Worm (Caenorhabditis elegans) whole organism, young adult: ENCODE measurements around the gene F26F4.12.

Experiments
- B0019.2 ChIP-seq: fragments of 200-800 bp; sonication (Bioruptor generic); conservative IDR thresholded peaks from 2 replicates; pipeline ENCODE4 v1.3.6; 2022; ENCODE audit warnings: missing genetic modification reagents, missing genetic modification characterization, missing compliant biosample characterization
- B0336.3 ChIP-seq: fragments of 200-800 bp; sonication (Bioruptor generic); IDR thresholded peaks from 2 replicates; pipeline ENCODE4 v1.3.6; 2022; ENCODE audit warnings: missing genetic modification characterization, missing compliant biosample characterization
- C06A6.2 ChIP-seq: fragments of 200-800 bp; sonication (Bioruptor generic); conservative IDR thresholded peaks from 2 replicates; pipeline ENCODE4 v1.3.6; 2022; ENCODE audit warnings: missing genetic modification characterization, missing compliant biosample characterization
- D2030.7 ChIP-seq: fragments of 200-800 bp; sonication (Bioruptor generic); IDR thresholded peaks from 2 replicates; pipeline ENCODE4 v1.3.6; 2022; ENCODE audit warnings: missing genetic modification reagents, missing genetic modification characterization, missing compliant biosample characterization
- F33H1.4 ChIP-seq: fragments of 200-800 bp; sonication (Bioruptor generic); IDR thresholded peaks from 2 replicates; pipeline ENCODE4 v1.3.6; 2022; ENCODE audit warnings: missing genetic modification reagents, missing genetic modification characterization, missing compliant biosample characterization
- F39B2.1 ChIP-seq: fragments of 200-800 bp; sonication (Bioruptor generic); IDR thresholded peaks from 2 replicates; pipeline ENCODE4 v1.3.6; 2022; ENCODE audit warnings: missing genetic modification reagents, missing genetic modification characterization, missing compliant biosample characterization
- F52B5.7 ChIP-seq: sonication (generic microtip); optimal IDR thresholded peaks from 2 replicates; lab custom pipeline; 2016; ENCODE audit warnings: mild to moderate bottlenecking, missing genetic modification characterization, missing compliant biosample characterization
- F55B11.4 ChIP-seq: sonication (generic microtip); optimal IDR thresholded peaks from 2 replicates; lab custom pipeline; 2016; ENCODE audit warnings: missing compliant biosample characterization, missing genetic modification characterization, borderline replicate concordance; ENCODE audit not compliant: insufficient read depth
- F57A8.1 ChIP-seq: fragments of 200-800 bp; sonication (Bioruptor generic); optimal IDR thresholded peaks from 2 replicates; lab custom pipeline; 2018; ENCODE audit warnings: mild to moderate bottlenecking, missing genetic modification characterization, moderate library complexity, missing compliant biosample characterization
- F57C9.4 ChIP-seq: sonication (generic microtip); optimal IDR thresholded peaks from 2 replicates; lab custom pipeline; 2017; ENCODE audit warnings: mild to moderate bottlenecking, missing genetic modification characterization, missing compliant biosample characterization
- K12H6.12 ChIP-seq: fragments of 200-800 bp; sonication (Bioruptor generic); optimal IDR thresholded peaks from 2 replicates; lab custom pipeline; 2018; ENCODE audit warnings: mild to moderate bottlenecking, missing genetic modification characterization, missing compliant biosample characterization
- T26A5.8 ChIP-seq: sonication (generic microtip); optimal IDR thresholded peaks from 2 replicates; lab custom pipeline; 2016; ENCODE audit warnings: missing genetic modification characterization, missing compliant biosample characterization
- Y53G8AR.9 ChIP-seq: fragments of 200-800 bp; sonication (Bioruptor generic); conservative IDR thresholded peaks from 2 replicates; pipeline ENCODE4 v1.3.6; 2022; ENCODE audit warnings: missing genetic modification reagents, missing genetic modification characterization, missing compliant biosample characterization
- Y67H2A.10 ChIP-seq: fragments of 200-800 bp; sonication (Bioruptor generic); conservative IDR thresholded peaks from 2 replicates; pipeline ENCODE4 v1.3.6; 2022; ENCODE audit warnings: missing genetic modification reagents, missing genetic modification characterization, missing compliant biosample characterization
- Y79H2A.3 ChIP-seq: fragments of 200-800 bp; sonication (Bioruptor generic); conservative IDR thresholded peaks from 2 replicates; pipeline ENCODE4 v1.3.6; 2022; ENCODE audit warnings: missing genetic modification reagents, missing genetic modification characterization, missing compliant biosample characterization
- akir-1 ChIP-seq: fragments of 200-800 bp; sonication (Bioruptor generic); optimal IDR thresholded peaks from 2 replicates; lab custom pipeline; 2018; ENCODE audit warnings: mild to moderate bottlenecking, missing genetic modification characterization, moderate library complexity, missing compliant biosample characterization
- athp-1 ChIP-seq: sonication (generic microtip); optimal IDR thresholded peaks from 2 replicates; lab custom pipeline; 2017; ENCODE audit warnings: mild to moderate bottlenecking, missing genetic modification characterization, missing compliant biosample characterization
- attf-6 ChIP-seq: fragments of 200-800 bp; sonication (Bioruptor generic); IDR thresholded peaks from 2 replicates; pipeline ENCODE4 v1.3.6; 2022; ENCODE audit warnings: missing genetic modification reagents, missing genetic modification characterization, missing compliant biosample characterization
- ceh-100 ChIP-seq: fragments of 200-800 bp; sonication (Bioruptor generic); IDR thresholded peaks from 2 replicates; pipeline ENCODE4 v1.3.6; 2022; ENCODE audit warnings: missing genetic modification reagents, missing genetic modification characterization, missing compliant biosample characterization
- ceh-40 ChIP-seq: fragments of 200-800 bp; sonication (Bioruptor generic); IDR thresholded peaks from 2 replicates; pipeline ENCODE4 v1.3.6; 2022; ENCODE audit warnings: missing genetic modification characterization, missing compliant biosample characterization
- ceh-91 ChIP-seq: fragments of 200-800 bp; sonication (Bioruptor generic); IDR thresholded peaks from 2 replicates; pipeline ENCODE4 v1.3.6; 2022; ENCODE audit warnings: missing genetic modification reagents, missing genetic modification characterization, missing compliant biosample characterization
- chd-7 ChIP-seq: sonication (generic microtip); optimal IDR thresholded peaks from 2 replicates; lab custom pipeline; 2016; ENCODE audit warnings: mild to moderate bottlenecking, missing genetic modification characterization, moderate library complexity, missing compliant biosample characterization
- die-1 ChIP-seq: sonication (generic microtip); optimal IDR thresholded peaks from 2 replicates; lab custom pipeline; 2016; ENCODE audit warnings: missing genotype, mild to moderate bottlenecking, missing genetic modification characterization, missing compliant biosample characterization
- efl-1 ChIP-seq: fragments of 150-350 bp; optimal IDR thresholded peaks from 2 replicates; lab custom pipeline; 2014; ENCODE audit warnings: missing biosample characterization, missing genetic modification reagents, missing genetic modification characterization
- hsf-1 ChIP-seq: fragments of 200-800 bp; sonication (Bioruptor generic); IDR thresholded peaks from 2 replicates; pipeline ENCODE4 v1.3.6; 2022; ENCODE audit warnings: missing genetic modification reagents, missing genetic modification characterization, missing compliant biosample characterization
- let-526 ChIP-seq: fragments of 200-800 bp; sonication (Bioruptor generic); IDR thresholded peaks from 2 replicates; pipeline ENCODE4 v1.3.6; 2022; ENCODE audit warnings: missing genetic modification reagents, missing genetic modification characterization, missing compliant biosample characterization
- lin-35 ChIP-seq, 3 experiments: fragments of 150-350 bp in 2 of 3; sonication (generic microtip) in 1 of 3; optimal IDR thresholded peaks; 2 replicates each; lab custom pipeline; 2014 to 2018; ENCODE audit warnings: missing biosample characterization in 3 of 3, missing genetic modification characterization in 3 of 3, missing genetic modification reagents in 3 of 3
- lin-54 ChIP-seq: fragments of 200-800 bp; sonication (Bioruptor generic); optimal IDR thresholded peaks from 2 replicates; lab custom pipeline; 2018; ENCODE audit warnings: mild to moderate bottlenecking, missing genetic modification characterization, missing compliant biosample characterization
- lsl-1 ChIP-seq: fragments of 200-800 bp; sonication (Bioruptor generic); optimal IDR thresholded peaks from 2 replicates; lab custom pipeline; 2018; ENCODE audit warnings: mild to moderate bottlenecking, missing genetic modification characterization, moderate library complexity, missing compliant biosample characterization
- lsy-27 ChIP-seq: sonication (generic microtip); optimal IDR thresholded peaks from 2 replicates; lab custom pipeline; 2017; ENCODE audit warnings: missing genetic modification characterization, mild to moderate bottlenecking, missing compliant biosample characterization, antibody characterized with exemption, missing genotype, borderline replicate concordance; ENCODE audit not compliant: insufficient read depth
- madf-3 ChIP-seq: fragments of 200-800 bp; sonication (Bioruptor generic); IDR thresholded peaks from 2 replicates; pipeline ENCODE4 v1.3.6; 2022; ENCODE audit warnings: missing genetic modification reagents, missing genetic modification characterization, missing compliant biosample characterization
- madf-6 ChIP-seq: fragments of 200-800 bp; sonication (Bioruptor generic); IDR thresholded peaks from 2 replicates; pipeline ENCODE4 v1.3.6; 2022; ENCODE audit warnings: missing genetic modification reagents, missing genetic modification characterization, missing compliant biosample characterization
- madf-8 ChIP-seq: fragments of 200-800 bp; sonication (Bioruptor generic); conservative IDR thresholded peaks from 2 replicates; pipeline ENCODE4 v1.3.6; 2022; ENCODE audit warnings: missing genetic modification reagents, missing genetic modification characterization, missing compliant biosample characterization
- mes-4 ChIP-seq: sonication (generic microtip); optimal IDR thresholded peaks from 2 replicates; lab custom pipeline; 2016; ENCODE audit warnings: missing genotype, missing genetic modification characterization, missing compliant biosample characterization
- nhr-120 ChIP-seq: fragments of 200-800 bp; sonication (Bioruptor generic); IDR thresholded peaks from 2 replicates; pipeline ENCODE4 v1.3.6; 2022; ENCODE audit warnings: missing genetic modification characterization, missing compliant biosample characterization
- nhr-27 ChIP-seq: fragments of 200-800 bp; sonication (Bioruptor generic); optimal IDR thresholded peaks from 2 replicates; lab custom pipeline; 2018; ENCODE audit warnings: mild to moderate bottlenecking, missing genetic modification characterization, moderate library complexity, missing compliant biosample characterization
- nhr-90 ChIP-seq: sonication (generic microtip); optimal IDR thresholded peaks from 2 replicates; lab custom pipeline; 2016; ENCODE audit warnings: missing genotype, mild to moderate bottlenecking, missing genetic modification characterization, missing compliant biosample characterization
- pha-4 ChIP-seq: fragments of 150-350 bp; sonication (generic microtip); optimal IDR thresholded peaks from 2 replicates; lab custom pipeline; 2014; ENCODE audit warnings: missing biosample characterization, missing genetic modification reagents, missing genetic modification characterization
- rcor-1 ChIP-seq: fragments of 200-800 bp; sonication (Bioruptor generic); IDR thresholded peaks from 2 replicates; pipeline ENCODE4 v1.3.6; 2022; ENCODE audit warnings: missing genetic modification reagents, missing genetic modification characterization, missing compliant biosample characterization
- snpc-1.3 ChIP-seq: sonication (generic microtip); optimal IDR thresholded peaks from 2 replicates; lab custom pipeline; 2017; ENCODE audit warnings: missing genetic modification characterization, mild to moderate bottlenecking, missing compliant biosample characterization, antibody characterized with exemption, moderate library complexity, missing genotype, missing genetic modification reagents; ENCODE audit not compliant: insufficient read depth
- snpc-3.4 ChIP-seq: sonication (generic microtip); optimal IDR thresholded peaks from 2 replicates; lab custom pipeline; 2017; ENCODE audit warnings: missing genetic modification characterization, mild to moderate bottlenecking, missing compliant biosample characterization, antibody characterized with exemption, moderate library complexity, missing genotype, missing genetic modification reagents
- snpc-4 ChIP-seq, 5 experiments: fragments of 150-350 bp in 1 of 5; sonication (generic microtip) in 4 of 5; optimal IDR thresholded peaks; 2 replicates each; lab custom pipeline; 2014 to 2018; ENCODE audit warnings: missing genetic modification characterization in 5 of 5, missing biosample characterization in 3 of 5, antibody characterized with exemption in 2 of 5, mild to moderate bottlenecking in 2 of 5, missing compliant biosample characterization in 2 of 5, missing genotype in 2 of 5, moderate library complexity in 2 of 5, missing genetic modification reagents in 1 of 5
- sptf-2 ChIP-seq: fragments of 200-800 bp; sonication (Bioruptor generic); optimal IDR thresholded peaks from 2 replicates; lab custom pipeline; 2018; ENCODE audit warnings: mild to moderate bottlenecking, missing genetic modification characterization, missing compliant biosample characterization
- tbx-9 ChIP-seq: sonication (generic microtip); optimal IDR thresholded peaks from 2 replicates; lab custom pipeline; 2016; ENCODE audit warnings: borderline replicate concordance, missing genetic modification characterization, inconsistent platforms, missing compliant biosample characterization
- unc-130 ChIP-seq: sonication (generic microtip); optimal IDR thresholded peaks from 2 replicates; lab custom pipeline; 2016; ENCODE audit warnings: missing genetic modification reagents, missing genetic modification characterization, missing compliant biosample characterization
- xnd-1 ChIP-seq: sonication (generic microtip); optimal IDR thresholded peaks from 2 replicates; lab custom pipeline; 2016; ENCODE audit warnings: missing genotype, missing genetic modification reagents, missing genetic modification characterization, missing compliant biosample characterization
- ztf-6 ChIP-seq: fragments of 200-800 bp; sonication (Bioruptor generic); IDR thresholded peaks from 2 replicates; pipeline ENCODE4 v1.3.6; 2022; ENCODE audit warnings: missing genetic modification reagents, missing genetic modification characterization, missing compliant biosample characterization

Gene F26F4.12

ce11 chrIII:4900260-4900659, 9.6 kb downstream of the F26F4.12 start, which contains the start of gene tag-340:
Gene tag-340 (plus strand): TSS chrIII:4900508.
- no peak for TF ChIP-seq lin-35 (GFP tag; optimal IDR thresholded peaks at IDR 0.05; lab: Kevin White, UChicago)
- TF ChIP-seq F33H1.4 (GFP tag; lab: Robert Waterston, UW), result peak; percentile 90
- TF ChIP-seq snpc-3.4 (tag; lab: Kevin White, UChicago), result peak; percentile 63
- TF ChIP-seq F52B5.7, result no peak
- no peak for TF ChIP-seq F57A8.1 (GFP tag; lab: Kevin White, UChicago)
- no peak for TF ChIP-seq B0336.3
- TF ChIP-seq rcor-1 (GFP tag; lab: Robert Waterston, UW), result no peak
- TF ChIP-seq Y67H2A.10 (GFP tag; lab: Robert Waterston, UW), result no peak
- peak; percentile 63 for TF ChIP-seq D2030.7 (GFP tag; lab: Robert Waterston, UW)
- peak; percentile 85 for TF ChIP-seq madf-6
- TF ChIP-seq F57C9.4 (tag; lab: Kevin White, UChicago), result no peak
- TF ChIP-seq Y53G8AR.9, result no peak
- no peak for TF ChIP-seq pha-4 (tag; lab: Kevin White, UChicago)
- TF ChIP-seq snpc-1.3 (tag; lab: Kevin White, UChicago), result peak; percentile 58
- TF ChIP-seq ceh-100, result no peak
- TF ChIP-seq nhr-90 (tag; lab: Kevin White, UChicago), result no peak
- no peak for TF ChIP-seq ceh-40 (GFP tag; lab: Robert Waterston, UW)
- peak; percentile 47; the same call in 1 of the 2 replicates for TF ChIP-seq madf-8 (GFP tag; lab: Robert Waterston, UW)
- TF ChIP-seq madf-3 (GFP tag; lab: Robert Waterston, UW), result no peak
- TF ChIP-seq sptf-2 (GFP tag; lab: Kevin White, UChicago), result no peak
- TF ChIP-seq xnd-1, result peak; percentile 51
- no peak for TF ChIP-seq lsy-27
- TF ChIP-seq hsf-1 (GFP tag; lab: Robert Waterston, UW), result no peak
- no peak for TF ChIP-seq Y79H2A.3
- TF ChIP-seq unc-130, result no peak
- no peak for TF ChIP-seq nhr-120 (GFP tag; lab: Robert Waterston, UW)
- TF ChIP-seq lsl-1 (GFP tag; lab: Kevin White, UChicago), result peak; percentile 88
- no peak for TF ChIP-seq K12H6.12 (tag; lab: Kevin White, UChicago)
- TF ChIP-seq efl-1 (GFP tag; lab: Kevin White, UChicago), result peak; percentile 23
- no peak for TF ChIP-seq T26A5.8 (tag; lab: Kevin White, UChicago)

ce11 chrIII:4899728-4900127, 10.1 kb downstream of the F26F4.12 start:
- TF ChIP-seq ztf-6 (GFP tag; lab: Robert Waterston, UW), result peak; percentile 96
- TF ChIP-seq athp-1 (tag; lab: Kevin White, UChicago), result peak; percentile 96
- TF ChIP-seq ceh-91, result peak; percentile 64
- TF ChIP-seq C06A6.2 (GFP tag; lab: Robert Waterston, UW), result peak; percentile 100
- peak; percentile 76 for TF ChIP-seq Y79H2A.3
- peak; percentile 91 for TF ChIP-seq die-1 (tag; lab: Kevin White, UChicago)
- TF ChIP-seq F55B11.4 (tag; lab: Kevin White, UChicago), result no peak
- TF ChIP-seq attf-6 (GFP tag; lab: Robert Waterston, UW), result 0 out of 2 replicates have a peak, but pooled peaks have one; percentile 62
- TF ChIP-seq chd-7, result peak; percentile 100
- peak in 2 of 3 experiments; percentile 68 to 96 for TF ChIP-seq lin-35 (GFP tag; optimal IDR thresholded peaks at IDR 0.05; lab: Kevin White, UChicago)
- TF ChIP-seq F33H1.4 (GFP tag; lab: Robert Waterston, UW), result peak; percentile 78
- no peak for TF ChIP-seq tbx-9
- TF ChIP-seq ceh-100, result peak; percentile 90
- TF ChIP-seq B0019.2 (GFP tag; lab: Robert Waterston, UW), result peak; percentile 71
- TF ChIP-seq F39B2.1, result no peak
- TF ChIP-seq mes-4 (tag; lab: Kevin White, UChicago), result no peak
- TF ChIP-seq nhr-90 (tag; lab: Kevin White, UChicago), result peak; percentile 97
- TF ChIP-seq akir-1, result peak; percentile 86
- TF ChIP-seq sptf-2 (GFP tag; lab: Kevin White, UChicago), result peak; percentile 58
- peak; percentile 96 for TF ChIP-seq lin-54 (GFP tag; lab: Kevin White, UChicago)
- TF ChIP-seq snpc-4 (GFP tag; optimal IDR thresholded peaks at IDR 0.05; lab: Kevin White, UChicago), result peak; percentile 69
- peak; percentile 77 to 91 (median 82) for TF ChIP-seq snpc-4 (tag; optimal IDR thresholded peaks at IDR 0.05; lab: Kevin White, UChicago)
- TF ChIP-seq nhr-27 (tag; lab: Kevin White, UChicago), result peak; percentile 80
- peak; percentile 99 for TF ChIP-seq let-526
